Fruit fly (Drosophila melanogaster): ENCODE data around the gene AkhR.

AkhR gene

dm6 chr2L:6673211-6674012 is 42.6 kb downstream of the AkhR start, which contains the start of gene Spn27A (continued):
- TF ChIP-seq gcm2 (GFP tag; optimal IDR thresholded peaks at IDR 0.05) = no peak
- peak in 1 of 2 experiments; percentile 32 for TF ChIP-seq insv (GFP tag; optimal IDR thresholded peaks at IDR 0.05)
- TF ChIP-seq Bteb2 (GFP tag; optimal IDR thresholded peaks at IDR 0.05) = peak; percentile 10
- peak; percentile 93 for TF ChIP-seq vvl (GFP tag; IDR thresholded peaks at IDR 0.05)
- peak; percentile 37; the same call in 2 of the 3 replicates for TF ChIP-seq CG34224 (GFP tag; IDR thresholded peaks at IDR 0.05; ENCODE audit: partially characterized antibody)
- TF ChIP-seq ap (GFP tag; IDR thresholded peaks at IDR 0.05) = peak; percentile 50; the same call in 1 of the 2 replicates
- peak; percentile 2 for TF ChIP-seq CG6654 (GFP tag; optimal IDR thresholded peaks at IDR 0.05)
- TF ChIP-seq chm (GFP tag; IDR thresholded peaks at IDR 0.05) = no peak; the same call in 1 of the 2 replicates
- peak; percentile 81 for TF ChIP-seq CG17361 (GFP tag; IDR thresholded peaks at IDR 0.05)
- TF ChIP-seq fru (optimal IDR thresholded peaks at IDR 0.05) = no peak
- TF ChIP-seq en (GFP tag; optimal IDR thresholded peaks at IDR 0.05) = peak; percentile 19
- no peak for TF ChIP-seq pan (optimal IDR thresholded peaks at IDR 0.05)
- peak in 1 of 2 experiments; percentile 53 for TF ChIP-seq pan (GFP tag; optimal IDR thresholded peaks at IDR 0.05 in 1 of 2, IDR thresholded peaks at IDR 0.05 in 1 of 2)
- TF ChIP-seq ftz-f1 (GFP tag; optimal IDR thresholded peaks at IDR 0.05) = no peak
- TF ChIP-seq CG17568 (GFP tag; optimal IDR thresholded peaks at IDR 0.05) = peak; percentile 25
- TF ChIP-seq Hr78 (GFP tag; optimal IDR thresholded peaks at IDR 0.05) = no peak
- no peak for TF ChIP-seq CG17612 (GFP tag; IDR thresholded peaks at IDR 0.05)
- peak; percentile 11 for TF ChIP-seq MESR4 (GFP tag; optimal IDR thresholded peaks at IDR 0.05)
- TF ChIP-seq CG4707 (GFP tag; optimal IDR thresholded peaks at IDR 0.05) = no peak
- TF ChIP-seq Drgx (GFP tag; IDR thresholded peaks at IDR 0.05) = peak; percentile 65
- peak; percentile 2 for TF ChIP-seq Nf-YB (GFP tag; optimal IDR thresholded peaks at IDR 0.05)
- no peak; the same call in 2 of the 3 replicates for TF ChIP-seq CG6175 (GFP tag; IDR thresholded peaks at IDR 0.05)
- no peak for TF ChIP-seq CG34422 (GFP tag; IDR thresholded peaks at IDR 0.05)
- TF ChIP-seq stc (GFP tag; IDR thresholded peaks at IDR 0.05) = 0 out of 2 replicates have a peak, but pooled peaks have one; percentile 41
- TF ChIP-seq sc (optimal IDR thresholded peaks at IDR 0.05) = no peak
- TF ChIP-seq sc (GFP tag; optimal IDR thresholded peaks at IDR 0.05) = peak; percentile 49
- no peak for TF ChIP-seq Doc3 (GFP tag; IDR thresholded peaks at IDR 0.05; ENCODE audit: partially characterized antibody)
- TF ChIP-seq Usf (GFP tag; optimal IDR thresholded peaks at IDR 0.05) = no peak
- TF ChIP-seq hb (GFP tag; IDR thresholded peaks at IDR 0.05; ENCODE audit: partially characterized antibody) = no peak
- no peak for TF ChIP-seq unc-4 (GFP tag; IDR thresholded peaks at IDR 0.05; ENCODE audit: partially characterized antibody)
- peak; percentile 55 for TF ChIP-seq CG4820 (GFP tag; optimal IDR thresholded peaks at IDR 0.05)
- no peak for TF ChIP-seq Ravus (GFP tag; IDR thresholded peaks at IDR 0.05)
- peak; percentile 71 for TF ChIP-seq lilli (GFP tag; optimal IDR thresholded peaks at IDR 0.05)
- no peak for TF ChIP-seq h (optimal IDR thresholded peaks at IDR 0.05)
- TF ChIP-seq Ets65A (GFP tag) = peak; percentile 95
- TF ChIP-seq MTF-1 (GFP tag; optimal IDR thresholded peaks at IDR 0.05; ENCODE audit: borderline replicate concordance) = no peak
- TF ChIP-seq HHEX (GFP tag; optimal IDR thresholded peaks at IDR 0.05) = peak; percentile 60
- TF ChIP-seq Pdp1 (GFP tag; optimal IDR thresholded peaks at IDR 0.05) = peak; percentile 59 to 99
- peak; percentile 25 for TF ChIP-seq CG9817 (tag; optimal IDR thresholded peaks at IDR 0.05)
- peak; percentile 35 for TF ChIP-seq CG4854 (GFP tag; optimal IDR thresholded peaks at IDR 0.05)
- peak; percentile 55 for TF ChIP-seq pnt (GFP tag; optimal IDR thresholded peaks at IDR 0.05)
- TF ChIP-seq CG11247 (GFP tag; IDR thresholded peaks at IDR 0.05) = 0 out of 2 replicates have a peak, but pooled peaks have one; percentile 21
- peak; percentile 83 for TF ChIP-seq gcm (GFP tag; optimal IDR thresholded peaks at IDR 0.05)
- no peak for TF ChIP-seq CG7271 (tag; optimal IDR thresholded peaks at IDR 0.05)
- TF ChIP-seq sr (GFP tag; IDR thresholded peaks at IDR 0.05) = no peak
- TF ChIP-seq Ptx1 (GFP tag; IDR thresholded peaks at IDR 0.05) = no peak; the same call in 1 of the 2 replicates
- peak; percentile 76 for TF ChIP-seq Dp (GFP tag; optimal IDR thresholded peaks at IDR 0.05)
- peak; percentile 24; the same call in 1 of the 2 replicates for TF ChIP-seq Scr (GFP tag; IDR thresholded peaks at IDR 0.05; ENCODE audit: partially characterized antibody)
- peak; percentile 55 for TF ChIP-seq CG7786 (GFP tag; optimal IDR thresholded peaks at IDR 0.05)

Measured in whole organism, embryonic.